Worm (Caenorhabditis elegans) whole organism, L4/young adult: ENCODE measurements around the gene F31A3.3.
"Not testable (repeated sequence)": the region's sequence is repeated elsewhere in the genome, so short reads cannot be mapped to it uniquely, and the experiment has no call there.

Experiments used
- dao-5 ChIP-seq: sonication (generic microtip); optimal IDR thresholded peaks from 2 replicates; lab custom pipeline; 2016; ENCODE audit warnings: missing genotype, missing genetic modification characterization, moderate library complexity, missing compliant biosample characterization
- him-1 ChIP-seq: sonication (generic microtip); optimal IDR thresholded peaks from 2 replicates; lab custom pipeline; 2016; ENCODE audit warnings: missing genotype, missing genetic modification reagents, missing genetic modification characterization, missing compliant biosample characterization

DNA sequence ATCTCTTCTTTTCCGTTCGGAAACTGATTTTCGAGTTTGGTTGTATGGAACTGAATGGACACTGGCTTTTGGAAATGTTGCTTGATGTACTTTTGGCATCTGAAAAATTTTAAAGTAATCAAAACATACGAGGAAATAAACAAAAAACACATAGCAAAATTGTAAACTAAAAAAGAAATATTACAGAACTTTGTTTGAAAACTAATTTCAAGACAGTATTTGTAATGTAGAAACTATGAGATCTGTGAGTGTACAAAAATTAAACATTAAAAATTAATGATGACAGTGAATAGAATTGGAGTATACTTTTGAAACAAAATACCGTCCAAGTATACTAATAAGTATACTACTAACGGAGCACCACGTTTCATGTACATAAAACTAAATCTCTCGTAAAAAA, 14.7 kb upstream of the F31A3.3 start, which contains the start of gene hlh-29:
- not testable (repeated sequence) for TF ChIP-seq dao-5, him-1
